Fruit fly (Drosophila melanogaster) whole organism, embryonic: ENCODE data around the gene His3.3A.

Experiments used
- B-H1 ChIP-seq: fragments of 200-800 bp; sonication (Bioruptor generic); IDR thresholded peaks from 3 replicates; pipeline ENCODE4 v1.3.6; 2022; ENCODE audit warnings: missing biosample characterization, missing genetic modification characterization
- CG10321 ChIP-seq: fragments of 200-800 bp; sonication (Bioruptor generic); IDR thresholded peaks from 2 replicates; pipeline ENCODE4 v1.3.6; 2022; ENCODE audit warnings: missing biosample characterization, missing genetic modification characterization
- CG10462 ChIP-seq: fragments of 200-800 bp; sonication (Bioruptor generic); optimal IDR thresholded peaks from 2 replicates; lab custom pipeline; 2016; ENCODE audit warnings: missing biosample characterization, missing genetic modification characterization
- CG10543 ChIP-seq: fragments of 200-800 bp; sonication (Bioruptor generic); optimal IDR thresholded peaks from 3 replicates; lab custom pipeline; 2017; ENCODE audit warnings: missing biosample characterization, mild to moderate bottlenecking, missing genetic modification characterization, moderate library complexity
- CG12236 ChIP-seq: fragments of 200-800 bp; sonication (Bioruptor generic); optimal IDR thresholded peaks from 2 replicates; lab custom pipeline; 2016; ENCODE audit warnings: missing biosample characterization, missing genetic modification characterization
- CG12942 ChIP-seq: fragments of 200-800 bp; sonication (Bioruptor generic); optimal IDR thresholded peaks from 3 replicates; lab custom pipeline; 2016; ENCODE audit warnings: missing biosample characterization, missing genetic modification characterization
- CG13624 ChIP-seq: fragments of 200-800 bp; sonication (Bioruptor generic); optimal IDR thresholded peaks from 2 replicates; lab custom pipeline; 2016; ENCODE audit warnings: missing biosample characterization, missing genetic modification characterization
- CG17829 ChIP-seq: fragments of 200-800 bp; optimal IDR thresholded peaks from 2 replicates; lab custom pipeline; 2019; ENCODE audit warnings: missing biosample characterization, mild to moderate bottlenecking, missing genetic modification characterization, moderate library complexity
- CG1792 ChIP-seq: fragments of 200-800 bp; sonication (Bioruptor generic); optimal IDR thresholded peaks from 2 replicates; lab custom pipeline; 2016; ENCODE audit warnings: missing biosample characterization, missing genetic modification characterization
- CG3847 ChIP-seq: fragments of 200-800 bp; sonication (Bioruptor generic); IDR thresholded peaks from 2 replicates; pipeline ENCODE4 v1.3.6; 2022; ENCODE audit warnings: missing biosample characterization, missing genetic modification characterization
- CG5180 ChIP-seq: fragments of 200-800 bp; sonication (Bioruptor generic); optimal IDR thresholded peaks from 3 replicates; lab custom pipeline; 2017; ENCODE audit warnings: missing biosample characterization, missing genetic modification characterization, mild to moderate bottlenecking, moderate library complexity, missing genetic modification reagents
- CG6175 ChIP-seq: fragments of 200-800 bp; sonication (Bioruptor generic); IDR thresholded peaks from 3 replicates; pipeline ENCODE4 v1.3.6; 2022; ENCODE audit warnings: missing biosample characterization, missing genetic modification characterization
- CG6689 ChIP-seq: fragments of 200-800 bp; sonication (Bioruptor generic); IDR thresholded peaks from 2 replicates; pipeline ENCODE4 v1.3.6; 2022; ENCODE audit warnings: missing biosample characterization, missing genetic modification characterization
- CG6791 ChIP-seq: fragments of 200-800 bp; sonication (Bioruptor generic); IDR thresholded peaks from 3 replicates; pipeline ENCODE4 v1.3.6; 2022; ENCODE audit warnings: missing biosample characterization, missing genetic modification characterization; ENCODE audit not compliant: partially characterized antibody
- CG7271 ChIP-seq: fragments of 200-800 bp; sonication (Bioruptor generic); optimal IDR thresholded peaks from 2 replicates; lab custom pipeline; 2018; ENCODE audit warnings: missing biosample characterization, mild to moderate bottlenecking, missing genetic modification characterization, moderate library complexity
- CG7357 ChIP-seq: fragments of 200-800 bp; sonication (Bioruptor generic); IDR thresholded peaks from 3 replicates; pipeline ENCODE4 v1.3.6; 2022; ENCODE audit warnings: missing biosample characterization, missing genetic modification characterization
- CG7372 ChIP-seq: fragments of 200-800 bp; sonication (Bioruptor generic); IDR thresholded peaks from 2 replicates; pipeline ENCODE4 v1.3.6; 2022; ENCODE audit warnings: missing biosample characterization, missing genetic modification characterization
- CG8089 ChIP-seq: fragments of 200-800 bp; sonication (Bioruptor generic); optimal IDR thresholded peaks from 3 replicates; lab custom pipeline; 2016; ENCODE audit warnings: missing biosample characterization, missing genetic modification characterization
- CHES-1-like ChIP-seq: fragments of 200-800 bp; sonication (Bioruptor generic); optimal IDR thresholded peaks from 2 replicates; lab custom pipeline; 2016; ENCODE audit warnings: missing biosample characterization, missing genetic modification characterization
- Camta ChIP-seq: fragments of 200-800 bp; sonication (Bioruptor generic); optimal IDR thresholded peaks from 2 replicates; lab custom pipeline; 2016; ENCODE audit warnings: missing biosample characterization, missing genetic modification characterization
- Fer1 ChIP-seq: fragments of 200-800 bp; sonication (Bioruptor generic); optimal IDR thresholded peaks from 2 replicates; lab custom pipeline; 2017; ENCODE audit warnings: missing biosample characterization, mild to moderate bottlenecking, missing genetic modification characterization
- GATAe ChIP-seq: fragments of 200-800 bp; sonication (Bioruptor generic); conservative IDR thresholded peaks from 2 replicates; pipeline ENCODE4 v1.3.6; 2022; ENCODE audit warnings: missing biosample characterization, missing genetic modification characterization
- HLH54F ChIP-seq: fragments of 200-800 bp; sonication (Bioruptor generic); optimal IDR thresholded peaks from 3 replicates; lab custom pipeline; 2016; ENCODE audit warnings: missing biosample characterization, missing genetic modification characterization
- Hand ChIP-seq: fragments of 200-800 bp; sonication (Bioruptor generic); optimal IDR thresholded peaks from 2 replicates; lab custom pipeline; 2017; ENCODE audit warnings: mild to moderate bottlenecking, missing biosample characterization, missing genetic modification reagents, missing genetic modification characterization
- Lhr ChIP-seq: fragments of 200-800 bp; sonication (Bioruptor generic); optimal IDR thresholded peaks from 3 replicates; lab custom pipeline; 2017; ENCODE audit warnings: mild to moderate bottlenecking, missing biosample characterization, missing genetic modification reagents, missing genetic modification characterization
- Poxn ChIP-seq: fragments of 200-800 bp; sonication (Bioruptor generic); IDR thresholded peaks from 2 replicates; pipeline ENCODE4 v1.3.6; 2022; ENCODE audit warnings: missing biosample characterization, missing genetic modification characterization
- Vsx1 ChIP-seq: fragments of 200-800 bp; sonication (Bioruptor generic); optimal IDR thresholded peaks from 2 replicates; lab custom pipeline; 2017; ENCODE audit warnings: missing biosample characterization, mild to moderate bottlenecking, missing genetic modification characterization, missing genetic modification reagents
- Xrp1 ChIP-seq: fragments of 200-800 bp; sonication (Bioruptor generic); IDR thresholded peaks from 2 replicates; pipeline ENCODE4 v1.3.6; 2022; ENCODE audit warnings: missing biosample characterization, missing genetic modification characterization
- bcd ChIP-seq: fragments of 200-800 bp; sonication (Bioruptor generic); optimal IDR thresholded peaks from 2 replicates; lab custom pipeline; 2017; ENCODE audit warnings: missing biosample characterization, mild to moderate bottlenecking, missing genetic modification characterization
- bsh ChIP-seq, 2 experiments: fragments of 200-800 bp; sonication (Bioruptor generic); optimal IDR thresholded peaks; 2 replicates each; lab custom pipeline; 2017 to 2018; ENCODE audit warnings: mild to moderate bottlenecking in 2 of 2, missing biosample characterization in 2 of 2, missing genetic modification characterization in 2 of 2, moderate library complexity in 1 of 2
- cad ChIP-seq: fragments of >200 bp; optimal IDR thresholded peaks from 2 replicates; lab custom pipeline; 2017; ENCODE audit warnings: missing biosample characterization, missing genetic modification characterization
- croc ChIP-seq: fragments of 200-800 bp; sonication (Bioruptor generic); conservative IDR thresholded peaks from 3 replicates; pipeline ENCODE4 v1.3.6; 2022; ENCODE audit warnings: missing biosample characterization, missing genetic modification characterization
- cwo ChIP-seq: fragments of 200-800 bp; sonication (Bioruptor generic); optimal IDR thresholded peaks from 3 replicates; lab custom pipeline; 2017; ENCODE audit warnings: missing biosample characterization, missing genetic modification characterization, mild to moderate bottlenecking, moderate library complexity, missing genetic modification reagents
- dimm ChIP-seq: fragments of 200-800 bp; sonication (Bioruptor generic); IDR thresholded peaks from 2 replicates; pipeline ENCODE4 v1.3.6; 2022; ENCODE audit warnings: missing biosample characterization, missing genetic modification characterization
- fd64A ChIP-seq: fragments of 200-800 bp; sonication (Bioruptor generic); optimal IDR thresholded peaks from 3 replicates; lab custom pipeline; 2018; ENCODE audit warnings: missing biosample characterization, mild to moderate bottlenecking, missing genetic modification characterization
- fd96Cb ChIP-seq: fragments of 200-800 bp; sonication (Bioruptor generic); optimal IDR thresholded peaks from 2 replicates; lab custom pipeline; 2018; ENCODE audit warnings: missing biosample characterization, mild to moderate bottlenecking, missing genetic modification characterization, moderate library complexity
- gem ChIP-seq: fragments of 200-800 bp; sonication (Bioruptor generic); optimal IDR thresholded peaks from 2 replicates; lab custom pipeline; 2019; ENCODE audit warnings: missing biosample characterization, mild to moderate bottlenecking, missing genetic modification characterization, moderate library complexity
- gfzf ChIP-seq: fragments of 200-800 bp; sonication (Bioruptor generic); optimal IDR thresholded peaks from 2 replicates; lab custom pipeline; 2016; ENCODE audit warnings: missing biosample characterization, mild to moderate bottlenecking, missing genetic modification characterization, moderate library complexity
- lmd ChIP-seq: fragments of 200-800 bp; sonication (Bioruptor generic); IDR thresholded peaks from 2 replicates; pipeline ENCODE4 v1.3.6; 2022; ENCODE audit warnings: missing biosample characterization, missing genetic modification characterization
- lov ChIP-seq, 2 experiments: fragments of 200-800 bp in 1 of 2; fragments of >200 bp in 1 of 2; sonication (Bioruptor generic) in 1 of 2; IDR thresholded peaks in 1 of 2; optimal IDR thresholded peaks in 1 of 2; 2 replicates in 1 of 2; 3 replicates in 1 of 2; pipeline versions ENCODE4 v1.3.6 to Lab custom; 2017 to 2022; ENCODE audit warnings: missing biosample characterization in 1 of 2, missing genetic modification characterization in 1 of 2
- odd ChIP-seq: fragments of 200-800 bp; sonication (Bioruptor generic); optimal IDR thresholded peaks from 2 replicates; lab custom pipeline; 2017; ENCODE audit warnings: missing biosample characterization, mild to moderate bottlenecking, missing genetic modification characterization
- peb ChIP-seq: fragments of 200-800 bp; sonication (Bioruptor generic); IDR thresholded peaks from 2 replicates; pipeline ENCODE4 v1.3.6; 2022; ENCODE audit warnings: missing biosample characterization, missing genetic modification characterization
- pum ChIP-seq: fragments of 200-800 bp; sonication (Bioruptor generic); optimal IDR thresholded peaks from 2 replicates; lab custom pipeline; 2016; ENCODE audit warnings: missing biosample characterization, missing genetic modification characterization
- ro ChIP-seq: fragments of 200-800 bp; sonication (Bioruptor generic); IDR thresholded peaks from 2 replicates; pipeline ENCODE4 v1.3.6; 2022; ENCODE audit warnings: missing biosample characterization, missing genetic modification characterization
- schlank ChIP-seq: fragments of 200-800 bp; sonication (Bioruptor generic); optimal IDR thresholded peaks from 2 replicates; lab custom pipeline; 2018; ENCODE audit warnings: missing biosample characterization, mild to moderate bottlenecking, missing genetic modification characterization
- sens-2 ChIP-seq: fragments of 200-800 bp; sonication (Bioruptor generic); IDR thresholded peaks from 2 replicates; pipeline ENCODE4 v1.3.6; 2022; ENCODE audit warnings: missing biosample characterization, missing genetic modification characterization
- slp2 ChIP-seq: fragments of 200-800 bp; sonication (Bioruptor generic); optimal IDR thresholded peaks from 2 replicates; lab custom pipeline; 2016; ENCODE audit warnings: missing biosample characterization, missing genetic modification characterization
- sob ChIP-seq: fragments of 200-800 bp; sonication (Bioruptor generic); IDR thresholded peaks from 2 replicates; pipeline ENCODE4 v1.3.6; 2022; ENCODE audit warnings: missing biosample characterization, missing genetic modification characterization
- trem ChIP-seq: fragments of 200-800 bp; optimal IDR thresholded peaks from 3 replicates; lab custom pipeline; 2019; ENCODE audit warnings: missing biosample characterization, mild to moderate bottlenecking, missing genetic modification characterization, moderate library complexity
- tup ChIP-seq: fragments of 200-800 bp; sonication (Bioruptor generic); optimal IDR thresholded peaks from 2 replicates; lab custom pipeline; 2016; ENCODE audit warnings: missing biosample characterization, mild to moderate bottlenecking, missing genetic modification characterization, moderate library complexity

Gene His3.3A

DNA sequence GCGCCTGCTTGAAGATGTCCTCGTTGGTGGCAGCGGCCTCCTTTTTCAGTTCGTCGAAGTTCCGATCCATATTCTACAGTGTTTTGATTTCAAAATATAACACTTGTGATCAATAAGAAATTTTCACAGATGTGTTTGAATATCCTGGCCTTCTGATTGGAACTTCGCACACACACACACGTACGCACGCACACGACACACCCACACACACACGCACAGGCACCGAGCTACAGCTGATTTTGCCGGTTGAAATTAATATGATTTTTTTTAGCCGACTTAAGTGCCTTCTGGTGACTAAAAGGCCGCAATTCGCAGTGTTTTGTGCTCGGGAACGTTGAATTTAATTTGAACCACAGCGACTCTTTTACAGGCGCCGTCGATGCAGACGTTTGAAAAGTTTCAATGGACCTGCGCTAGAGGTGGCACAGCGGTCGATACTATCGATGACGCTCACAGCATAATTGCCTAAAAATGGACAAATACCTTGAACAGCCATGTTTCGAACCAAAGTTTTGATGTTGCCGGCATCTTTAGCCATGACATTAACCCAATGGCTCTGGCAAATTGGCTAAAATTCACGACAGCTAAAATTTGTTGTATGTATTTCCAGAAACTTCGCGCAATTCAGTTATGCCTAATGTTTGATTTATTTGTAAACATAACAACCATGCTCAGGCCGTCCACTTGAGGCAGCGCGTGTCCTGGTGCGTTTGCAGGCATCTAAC lies 45.4 kb upstream of the His3.3A start, which contains the start of gene Rtnl1:
TSS of gene Rtnl1 (minus strand) at position 415 of the 725 bp plus-strand sequence.
- peak; percentile 94 for TF ChIP-seq Lhr (GFP tag; lab: Kevin White, UChicago)
- TF ChIP-seq CG5180, result no peak
- TF ChIP-seq dimm (GFP tag; lab: Robert Waterston, UW), result no peak
- 0 out of 3 replicates have a peak, but pooled peaks have one; percentile 7 for TF ChIP-seq CG6175
- no peak for TF ChIP-seq ro (GFP tag; lab: Robert Waterston, UW)
- no peak for TF ChIP-seq bcd
- no peak for TF ChIP-seq sens-2
- peak; percentile 10 for TF ChIP-seq CG1792 (GFP tag; lab: Kevin White, UChicago)
- no peak for TF ChIP-seq Camta (GFP tag; lab: Kevin White, UChicago)
- TF ChIP-seq lov (optimal IDR thresholded peaks at IDR 0.05; lab: Kevin White, UChicago), result no peak
- no peak for TF ChIP-seq lov (GFP tag; IDR thresholded peaks at IDR 0.05; lab: Robert Waterston, UW)
- TF ChIP-seq CHES-1-like (GFP tag; lab: Kevin White, UChicago), result peak; percentile 78
- no peak for TF ChIP-seq tup
- peak; percentile 93 for TF ChIP-seq CG6791 (GFP tag; lab: Robert Waterston, UW)
- TF ChIP-seq lmd (GFP tag; lab: Robert Waterston, UW), result no peak
- peak; percentile 99 for TF ChIP-seq gfzf (GFP tag; lab: Kevin White, UChicago)
- no peak for TF ChIP-seq cwo (GFP tag; lab: Kevin White, UChicago)
- no peak for TF ChIP-seq CG12942 (GFP tag; lab: Kevin White, UChicago)
- TF ChIP-seq B-H1 (GFP tag; lab: Robert Waterston, UW), result no peak
- no peak for TF ChIP-seq Xrp1 (GFP tag; lab: Robert Waterston, UW)
- no peak for TF ChIP-seq CG7271 (tag; lab: Kevin White, UChicago)
- peak; percentile 71 for TF ChIP-seq CG13624 (GFP tag; lab: Kevin White, UChicago)
- peak; percentile 6 for TF ChIP-seq CG10543
- TF ChIP-seq peb (GFP tag; lab: Robert Waterston, UW), result no peak
- TF ChIP-seq odd (GFP tag; lab: Kevin White, UChicago), result no peak
- peak; percentile 2 for TF ChIP-seq gem (tag; lab: Kevin White, UChicago)
- TF ChIP-seq CG6689, result no peak
- no peak for TF ChIP-seq HLH54F (GFP tag; lab: Kevin White, UChicago)
- TF ChIP-seq CG3847, result peak; percentile 55; the same call in 1 of the 2 replicates
- no peak for TF ChIP-seq Poxn (GFP tag; lab: Robert Waterston, UW)
- TF ChIP-seq CG17829 (tag; lab: Kevin White, UChicago), result peak; percentile 68
- no peak for TF ChIP-seq schlank (tag; lab: Kevin White, UChicago)
- TF ChIP-seq GATAe (GFP tag; lab: Robert Waterston, UW), result no peak
- TF ChIP-seq Hand (GFP tag; lab: Kevin White, UChicago), result no peak
- TF ChIP-seq Vsx1 (GFP tag; lab: Kevin White, UChicago), result no peak
- no peak for TF ChIP-seq slp2 (GFP tag; lab: Kevin White, UChicago)
- peak; percentile 28 for TF ChIP-seq Fer1 (GFP tag; lab: Kevin White, UChicago)
- TF ChIP-seq fd96Cb, result no peak
- peak; percentile 19 for TF ChIP-seq pum (GFP tag; lab: Kevin White, UChicago)
- TF ChIP-seq fd64A (GFP tag; lab: Kevin White, UChicago), result no peak
- TF ChIP-seq CG12236 (GFP tag; lab: Kevin White, UChicago), result no peak
- peak; percentile 81 for TF ChIP-seq trem (tag; lab: Kevin White, UChicago)
- TF ChIP-seq cad (GFP tag; lab: Kevin White, UChicago), result no peak
- no peak for TF ChIP-seq croc (GFP tag; lab: Robert Waterston, UW)
- TF ChIP-seq CG10462 (GFP tag; lab: Kevin White, UChicago), result no peak
- TF ChIP-seq CG7372 (GFP tag; lab: Robert Waterston, UW), result no peak
- no peak for TF ChIP-seq bsh (GFP tag; optimal IDR thresholded peaks at IDR 0.05; lab: Kevin White, UChicago)
- TF ChIP-seq CG8089 (GFP tag; lab: Kevin White, UChicago), result no peak
- no peak for TF ChIP-seq CG7357 (GFP tag; lab: Robert Waterston, UW)
- TF ChIP-seq sob (GFP tag; lab: Robert Waterston, UW), result no peak; the same call in 1 of the 2 replicates
- no peak for TF ChIP-seq CG10321
